Worm (Caenorhabditis elegans) whole organism, L4 larva: Measurements from ENCODE around the gene atg-13.
A peak's percentile ranks its signal among the peaks of the same experiment; 100 is the strongest.

Experiments
- D1046.2 ChIP-seq: fragments of 200-800 bp; sonication (Bioruptor generic); IDR thresholded peaks from 2 replicates; pipeline ENCODE4 v1.3.6; 2022; ENCODE audit warnings: missing genetic modification characterization, missing compliant biosample characterization
- F10B5.3 ChIP-seq: sonication (generic microtip); optimal IDR thresholded peaks from 2 replicates; lab custom pipeline; 2016; ENCODE audit warnings: mild to moderate bottlenecking, missing genetic modification characterization, missing compliant biosample characterization
- F37D6.2 ChIP-seq: sonication (generic microtip); optimal IDR thresholded peaks from 2 replicates; lab custom pipeline; 2016; ENCODE audit warnings: mild to moderate bottlenecking, missing genetic modification characterization, missing compliant biosample characterization
- F49E8.2 ChIP-seq: sonication (generic microtip); optimal IDR thresholded peaks from 2 replicates; lab custom pipeline; 2016; ENCODE audit warnings: missing compliant biosample characterization, mild to moderate bottlenecking, missing genetic modification characterization, borderline replicate concordance
- Y48G9A.11 ChIP-seq: fragments of 200-800 bp; sonication (Bioruptor generic); IDR thresholded peaks from 2 replicates; pipeline ENCODE4 v1.3.6; 2022; ENCODE audit warnings: missing genetic modification reagents, missing genetic modification characterization, missing compliant biosample characterization
- ZK546.5 ChIP-seq, 2 experiments: sonication (generic microtip); optimal IDR thresholded peaks; 2 replicates each; lab custom pipeline; 2017; ENCODE audit warnings: missing biosample characterization in 2 of 2, missing genetic modification characterization in 2 of 2
- aha-1 ChIP-seq: fragments of 150-350 bp; peaks from one replicate; lab custom pipeline; 2014; ENCODE audit warnings: missing biosample characterization, missing genetic modification characterization
- arid-1 ChIP-seq: fragments of 200-800 bp; sonication (Bioruptor generic); conservative IDR thresholded peaks from 2 replicates; pipeline ENCODE4 v1.3.6; 2022; ENCODE audit warnings: missing genetic modification reagents, missing genetic modification characterization, missing compliant biosample characterization
- ceh-20 ChIP-seq: fragments of 200-800 bp; sonication (Bioruptor generic); IDR thresholded peaks from 2 replicates; pipeline ENCODE4 v1.3.6; 2022; ENCODE audit warnings: missing genetic modification reagents, missing genetic modification characterization, missing compliant biosample characterization
- ceh-62 ChIP-seq: sonication (generic microtip); optimal IDR thresholded peaks from 2 replicates; lab custom pipeline; 2017; ENCODE audit warnings: missing biosample characterization, missing genetic modification characterization
- dmd-6 ChIP-seq: fragments of 200-800 bp; sonication (Bioruptor generic); IDR thresholded peaks from 2 replicates; pipeline ENCODE4 v1.3.6; 2022; ENCODE audit warnings: missing genetic modification reagents, missing genetic modification characterization, missing compliant biosample characterization
- dmd-8 ChIP-seq: fragments of 200-800 bp; sonication (Bioruptor generic); IDR thresholded peaks from 2 replicates; pipeline ENCODE4 v1.3.6; 2022; ENCODE audit warnings: missing genetic modification characterization, missing compliant biosample characterization
- dmd-9 ChIP-seq: fragments of 200-800 bp; sonication (Bioruptor generic); IDR thresholded peaks from 2 replicates; pipeline ENCODE4 v1.3.6; 2022; ENCODE audit warnings: missing genetic modification reagents, missing genetic modification characterization, missing compliant biosample characterization
- dve-1 ChIP-seq: sonication (generic microtip); optimal IDR thresholded peaks from 2 replicates; lab custom pipeline; 2017; ENCODE audit warnings: antibody characterized with exemption, mild to moderate bottlenecking, missing genetic modification characterization, missing compliant biosample characterization; ENCODE audit not compliant: insufficient read depth
- egl-43 ChIP-seq: fragments of 200-800 bp; sonication (Bioruptor generic); IDR thresholded peaks from 2 replicates; pipeline ENCODE4 v1.3.6; 2022; ENCODE audit warnings: missing genetic modification reagents, missing genetic modification characterization, missing compliant biosample characterization
- fos-1 ChIP-seq: fragments of 150-350 bp; optimal IDR thresholded peaks from 2 replicates; lab custom pipeline; 2014; ENCODE audit warnings: missing biosample characterization, missing genetic modification characterization
- hlh-30 ChIP-seq: sonication (generic microtip); optimal IDR thresholded peaks from 2 replicates; lab custom pipeline; 2017; ENCODE audit warnings: antibody characterized with exemption, mild to moderate bottlenecking, missing genetic modification characterization, missing compliant biosample characterization; ENCODE audit not compliant: insufficient read depth
- lim-7 ChIP-seq: fragments of 200-800 bp; sonication (Bioruptor generic); IDR thresholded peaks from 2 replicates; pipeline ENCODE4 v1.3.6; 2022; ENCODE audit warnings: missing genetic modification characterization, missing compliant biosample characterization
- lin-1 ChIP-seq: fragments of 200-800 bp; sonication (Bioruptor generic); IDR thresholded peaks from 2 replicates; pipeline ENCODE4 v1.3.6; 2022; ENCODE audit warnings: missing genetic modification reagents, missing genetic modification characterization, missing compliant biosample characterization
- lin-29 ChIP-seq: fragments of 200-800 bp; sonication (Bioruptor generic); IDR thresholded peaks from 2 replicates; pipeline ENCODE4 v1.3.6; 2022; ENCODE audit warnings: missing genetic modification reagents, missing genetic modification characterization, missing compliant biosample characterization
- lin-38 ChIP-seq: fragments of 200-800 bp; sonication (Bioruptor generic); IDR thresholded peaks from 2 replicates; pipeline ENCODE4 v1.3.6; 2022; ENCODE audit warnings: missing genetic modification reagents, missing genetic modification characterization, missing compliant biosample characterization
- lir-3 ChIP-seq: sonication (generic microtip); optimal IDR thresholded peaks from 2 replicates; lab custom pipeline; 2016; ENCODE audit warnings: mild to moderate bottlenecking, missing genetic modification characterization, missing compliant biosample characterization
- lsy-2 ChIP-seq, 2 experiments: fragments of 150-350 bp in 1 of 2; sonication (generic microtip) in 1 of 2; optimal IDR thresholded peaks; 2 replicates each; lab custom pipeline; 2014 to 2017; ENCODE audit warnings: missing biosample characterization in 2 of 2, missing genetic modification characterization in 2 of 2
- mdl-1 ChIP-seq, 2 experiments: fragments of 150-350 bp in 1 of 2; sonication (generic microtip) in 1 of 2; optimal IDR thresholded peaks; 2 replicates each; lab custom pipeline; 2014 to 2017; ENCODE audit warnings: missing biosample characterization in 2 of 2, missing genetic modification characterization in 2 of 2
- mep-1 ChIP-seq: fragments of 150-350 bp; sonication (generic microtip); optimal IDR thresholded peaks from 3 replicates; lab custom pipeline; 2014; ENCODE audit warnings: missing biosample characterization, missing genetic modification characterization
- mxl-2 ChIP-seq: fragments of 200-800 bp; sonication (Bioruptor generic); conservative IDR thresholded peaks from 2 replicates; pipeline ENCODE4 v1.3.6; 2022; ENCODE audit warnings: missing genetic modification reagents, missing genetic modification characterization, missing compliant biosample characterization
- nhr-25 ChIP-seq: sonication (generic microtip); optimal IDR thresholded peaks from 2 replicates; lab custom pipeline; 2017; ENCODE audit warnings: missing genetic modification characterization, mild to moderate bottlenecking, missing compliant biosample characterization, antibody characterized with exemption, moderate library complexity, borderline replicate concordance; ENCODE audit not compliant: insufficient read depth
- nhr-28 ChIP-seq: fragments of 150-350 bp; optimal IDR thresholded peaks from 2 replicates; lab custom pipeline; 2014; ENCODE audit warnings: missing biosample characterization, missing genetic modification characterization
- nhr-42 ChIP-seq: fragments of 200-800 bp; sonication (Bioruptor generic); IDR thresholded peaks from 2 replicates; pipeline ENCODE4 v1.3.6; 2022; ENCODE audit warnings: missing genetic modification characterization, missing compliant biosample characterization
- nhr-76 ChIP-seq: fragments of 150-350 bp; optimal IDR thresholded peaks from 2 replicates; lab custom pipeline; 2014; ENCODE audit warnings: missing biosample characterization, missing genetic modification characterization
- pha-4 ChIP-seq, 2 experiments: fragments of 150-350 bp in 1 of 2; fragments of 200-800 bp in 1 of 2; sonication (Bioruptor generic) in 1 of 2; IDR thresholded peaks in 1 of 2; optimal IDR thresholded peaks in 1 of 2; 2 replicates each; pipeline versions ENCODE4 v1.3.6 to Lab custom; 2014 to 2022; ENCODE audit warnings: missing genetic modification characterization in 2 of 2, missing genetic modification reagents in 2 of 2, missing biosample characterization in 1 of 2, missing compliant biosample characterization in 1 of 2
- saeg-2 ChIP-seq: fragments of 200-800 bp; sonication (Bioruptor generic); IDR thresholded peaks from 2 replicates; pipeline ENCODE4 v1.3.6; 2022; ENCODE audit warnings: missing genetic modification reagents, missing genetic modification characterization, missing compliant biosample characterization
- sdz-12 ChIP-seq: fragments of 200-800 bp; sonication (Bioruptor generic); optimal IDR thresholded peaks from 2 replicates; lab custom pipeline; 2018; ENCODE audit warnings: mild to moderate bottlenecking, missing genetic modification characterization, missing compliant biosample characterization
- set-16 ChIP-seq: fragments of 200-800 bp; sonication (Bioruptor generic); IDR thresholded peaks from 2 replicates; pipeline ENCODE4 v1.3.6; 2022; ENCODE audit warnings: missing genetic modification reagents, missing genetic modification characterization, missing compliant biosample characterization
- snpc-1.2 ChIP-seq: fragments of 200-800 bp; sonication (Bioruptor generic); IDR thresholded peaks from 2 replicates; pipeline ENCODE4 v1.3.6; 2022; ENCODE audit warnings: missing genetic modification reagents, missing genetic modification characterization, missing compliant biosample characterization
- snpc-4 ChIP-seq: fragments of 150-350 bp; optimal IDR thresholded peaks from 2 replicates; lab custom pipeline; 2014; ENCODE audit warnings: missing biosample characterization, missing genetic modification characterization
- tag-97 ChIP-seq: fragments of 200-800 bp; sonication (Bioruptor generic); IDR thresholded peaks from 2 replicates; pipeline ENCODE4 v1.3.6; 2022; ENCODE audit warnings: missing genetic modification characterization, missing compliant biosample characterization
- unc-130 ChIP-seq: sonication (generic microtip); optimal IDR thresholded peaks from 2 replicates; lab custom pipeline; 2016; ENCODE audit warnings: missing genetic modification reagents, missing genetic modification characterization, missing compliant biosample characterization
- unc-62 ChIP-seq, 3 experiments: fragments of 150-350 bp in 1 of 3; sonication (generic microtip); optimal IDR thresholded peaks in 2 of 3; peaks in 1 of 3; 1 replicate in 1 of 3; 2 replicates in 2 of 3; lab custom pipeline; 2014 to 2017; ENCODE audit warnings: missing biosample characterization in 3 of 3, missing genetic modification characterization in 3 of 3, missing genetic modification reagents in 3 of 3, missing genotype in 1 of 3
- vab-7 ChIP-seq: fragments of 200-800 bp; sonication (Bioruptor generic); IDR thresholded peaks from 2 replicates; pipeline ENCODE4 v1.3.6; 2022; ENCODE audit warnings: missing genetic modification reagents, missing genetic modification characterization, missing compliant biosample characterization
- zfp-3 ChIP-seq: fragments of 200-800 bp; sonication (Bioruptor generic); conservative IDR thresholded peaks from 2 replicates; pipeline ENCODE4 v1.3.6; 2022; ENCODE audit warnings: missing genetic modification reagents, missing genetic modification characterization, missing compliant biosample characterization
- ztf-7 ChIP-seq: fragments of 150-350 bp; optimal IDR thresholded peaks from 2 replicates; lab custom pipeline; 2014; ENCODE audit warnings: missing biosample characterization, missing genetic modification characterization

The atg-13 gene

DNA sequence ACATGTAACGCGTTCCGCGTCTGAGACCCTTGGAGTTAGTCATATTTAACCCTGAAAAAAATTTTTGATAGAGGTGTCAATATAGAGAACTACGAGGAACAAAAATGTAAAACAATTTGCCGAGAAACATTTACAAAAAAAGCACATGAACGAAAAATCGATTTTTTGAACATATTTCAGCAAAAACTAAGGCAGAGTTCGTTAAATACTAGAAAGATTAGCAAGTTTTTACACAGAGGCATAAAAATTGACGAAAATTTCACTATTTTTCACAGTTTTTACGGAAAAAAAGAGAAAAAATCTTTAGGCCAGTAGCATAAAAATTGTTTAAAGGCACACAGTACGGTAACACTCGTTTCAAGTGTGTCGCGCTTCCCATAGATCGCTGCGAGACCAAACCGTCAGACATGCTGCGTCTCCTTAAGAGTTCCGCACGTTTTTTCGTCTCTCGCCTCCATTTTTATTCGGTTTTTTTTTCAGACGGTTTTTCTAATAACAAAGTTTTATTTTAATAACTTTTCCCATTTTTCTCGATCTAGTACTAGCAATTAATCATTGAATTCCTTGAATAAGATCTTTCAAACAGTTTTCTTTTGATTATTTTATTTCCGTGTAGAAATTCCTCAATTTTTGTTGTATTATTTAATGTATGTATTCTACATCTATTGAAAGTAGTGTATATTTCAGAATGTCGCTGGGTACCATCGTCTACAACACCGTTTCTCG is 27.6 kb downstream of the atg-13 start, which contains the start of the genes rpl-21 and C14B9.10 (continued):
- TF ChIP-seq D1046.2 (GFP tag; lab: Robert Waterston, UW) = peak; percentile 99
- no peak for TF ChIP-seq ceh-62
- no peak for TF ChIP-seq nhr-42 (GFP tag; lab: Robert Waterston, UW)
- TF ChIP-seq sdz-12 (GFP tag; lab: Kevin White, UChicago) = no peak
- no peak for TF ChIP-seq set-16 (GFP tag; lab: Robert Waterston, UW)
- TF ChIP-seq fos-1 (tag; lab: Kevin White, UChicago) = no peak
- no peak for TF ChIP-seq nhr-76 (tag; lab: Kevin White, UChicago)
- peak; percentile 61; the same call in 1 of the 2 replicates for TF ChIP-seq Y48G9A.11 (GFP tag; lab: Robert Waterston, UW)
- peak; percentile 80 for TF ChIP-seq hlh-30
- no peak for TF ChIP-seq lin-29 (GFP tag; lab: Robert Waterston, UW)
- TF ChIP-seq, all 104 proteins: peak for 43

DNA sequence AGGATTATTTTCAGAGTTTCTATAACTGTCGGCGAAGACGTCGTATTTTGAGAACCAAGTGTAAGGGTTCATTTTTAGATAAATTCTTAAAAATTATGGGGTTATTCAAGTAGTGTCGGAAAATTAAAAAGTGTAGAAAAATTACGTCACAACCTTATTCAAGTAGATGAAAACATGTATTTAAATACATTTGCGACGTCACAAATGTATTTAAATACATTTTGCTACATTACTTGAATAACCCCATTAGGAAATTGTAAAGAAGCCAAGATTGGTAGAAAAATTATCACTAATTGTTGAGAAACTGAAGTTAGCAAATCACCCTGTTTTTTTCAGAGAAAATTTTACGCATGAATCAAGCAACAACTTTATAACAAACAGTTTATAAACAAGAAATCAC is 28.8 kb downstream of the atg-13 start:
- 0 out of 2 replicates have a peak, but pooled peaks have one; percentile 24 for TF ChIP-seq arid-1 (GFP tag; lab: Robert Waterston, UW)
- TF ChIP-seq F37D6.2 (tag; lab: Kevin White, UChicago) = no peak
- no peak for TF ChIP-seq snpc-4 (tag; lab: Kevin White, UChicago)
- TF ChIP-seq pha-4 (GFP tag; IDR thresholded peaks at IDR 0.05; lab: Robert Waterston, UW) = peak; percentile 44; the same call in 1 of the 2 replicates
- no peak for TF ChIP-seq pha-4 (tag; optimal IDR thresholded peaks at IDR 0.05; lab: Kevin White, UChicago)
- peak; percentile 65 for TF ChIP-seq Y48G9A.11 (GFP tag; lab: Robert Waterston, UW)
- peak; percentile 52; the same call in 1 of the 2 replicates for TF ChIP-seq snpc-1.2 (GFP tag; lab: Robert Waterston, UW)
- TF ChIP-seq unc-62 (GFP tag; optimal IDR thresholded peaks at IDR 0.05 in 1 of 2; lab: Kevin White, UChicago) = no peak
- no peak for TF ChIP-seq unc-62 (tag; optimal IDR thresholded peaks at IDR 0.05; lab: Kevin White, UChicago)
- TF ChIP-seq F49E8.2 (tag; lab: Kevin White, UChicago) = peak; percentile 63
- peak; percentile 58 for TF ChIP-seq lin-38 (GFP tag; lab: Robert Waterston, UW)

DNA sequence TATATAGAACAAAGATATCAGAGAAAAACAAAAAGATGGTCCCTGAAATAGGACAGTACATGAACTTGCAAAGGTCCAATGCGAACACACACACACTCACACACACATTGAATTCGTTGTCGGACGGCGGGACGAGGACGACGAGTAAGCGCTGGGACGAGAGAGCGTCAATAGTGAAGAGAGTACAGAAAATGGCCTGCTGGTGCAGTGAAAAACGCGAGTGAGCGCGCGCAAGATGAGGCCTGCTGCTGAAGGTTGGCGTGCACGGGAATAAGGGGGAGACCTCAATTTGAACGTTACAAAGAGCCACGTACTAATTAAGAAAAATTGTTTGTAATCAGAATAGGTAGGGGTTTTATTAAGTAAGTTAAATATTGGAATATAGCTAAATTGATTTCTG is 31.0 kb downstream of the atg-13 start:
- TF ChIP-seq saeg-2 (GFP tag; lab: Robert Waterston, UW) (no peak), mep-1 (tag; lab: Kevin White, UChicago) (peak; percentile 27), aha-1 (tag; lab: Kevin White, UChicago) (peak; percentile 85), unc-130 (GFP tag; lab: Kevin White, UChicago) (no peak), lin-1 (GFP tag; lab: Robert Waterston, UW) (no peak), mdl-1 (tag; optimal IDR thresholded peaks at IDR 0.05; lab: Kevin White, UChicago) (peak in 1 of 2 experiments; percentile 11), fos-1 (tag; lab: Kevin White, UChicago) (no peak), egl-43 (GFP tag; lab: Robert Waterston, UW) (0 out of 2 replicates have a peak, but pooled peaks have one; percentile 36), nhr-25 (no peak), lsy-2 (tag; optimal IDR thresholded peaks at IDR 0.05; lab: Kevin White, UChicago) (peak in 1 of 2 experiments; percentile 36), F49E8.2 (tag; lab: Kevin White, UChicago) (no peak), nhr-28 (tag; lab: Kevin White, UChicago) (peak; percentile 46), dmd-6 (GFP tag; lab: Robert Waterston, UW) (peak; percentile 33; the same call in 1 of the 2 replicates), ceh-20 (GFP tag; lab: Robert Waterston, UW) (no peak), vab-7 (GFP tag; lab: Robert Waterston, UW) (no peak), Y48G9A.11 (GFP tag; lab: Robert Waterston, UW) (no peak), zfp-3 (GFP tag; lab: Robert Waterston, UW) (no peak), ZK546.5 (tag; optimal IDR thresholded peaks at IDR 0.05; lab: Kevin White, UChicago) (no peak), dmd-9 (GFP tag; lab: Robert Waterston, UW) (no peak), lin-29 (GFP tag; lab: Robert Waterston, UW) (no peak), ztf-7 (no peak), tag-97 (no peak), hlh-30 (peak; percentile 45), dve-1 (tag; lab: Kevin White, UChicago) (no peak), mxl-2 (GFP tag; lab: Robert Waterston, UW) (no peak), arid-1 (GFP tag; lab: Robert Waterston, UW) (no peak), ceh-62 (no peak), lir-3 (tag; lab: Kevin White, UChicago) (no peak), lim-7 (no peak), F10B5.3 (tag; lab: Kevin White, UChicago) (no peak), set-16 (GFP tag; lab: Robert Waterston, UW) (no peak), sdz-12 (GFP tag; lab: Kevin White, UChicago) (no peak), dmd-8 (GFP tag; lab: Robert Waterston, UW) (no peak)
